Worm (Caenorhabditis elegans) whole organism, L4 larva: ENCODE results near the gene F19H8.2.

Experiments
- Y48G9A.11 ChIP-seq: fragments of 200-800 bp; sonication (Bioruptor generic); IDR thresholded peaks from 2 replicates; pipeline ENCODE4 v1.3.6; 2022; ENCODE audit warnings: missing genetic modification reagents, missing genetic modification characterization, missing compliant biosample characterization
- Y75B8A.6 ChIP-seq: fragments of 200-800 bp; sonication (Bioruptor generic); IDR thresholded peaks from 2 replicates; pipeline ENCODE4 v1.3.6; 2022; ENCODE audit warnings: missing genetic modification reagents, missing genetic modification characterization, missing compliant biosample characterization
- ctbp-1 ChIP-seq: fragments of 200-800 bp; sonication (Bioruptor generic); IDR thresholded peaks from 2 replicates; pipeline ENCODE4 v1.3.6; 2022; ENCODE audit warnings: missing genetic modification reagents, missing genetic modification characterization, missing compliant biosample characterization
- daf-16 ChIP-seq, 3 experiments: sonication (generic microtip); optimal IDR thresholded peaks; 2 replicates each; lab custom pipeline; 2016 to 2017; ENCODE audit warnings: missing genetic modification characterization in 3 of 3, missing genetic modification reagents in 3 of 3, mild to moderate bottlenecking in 2 of 3, missing compliant biosample characterization in 2 of 3, missing biosample characterization in 1 of 3, moderate library complexity in 1 of 3
- daf-8 ChIP-seq: fragments of 200-800 bp; sonication (Bioruptor generic); IDR thresholded peaks from 2 replicates; pipeline ENCODE4 v1.3.6; 2022; ENCODE audit warnings: missing genetic modification characterization, missing compliant biosample characterization
- fos-1 ChIP-seq: fragments of 150-350 bp; optimal IDR thresholded peaks from 2 replicates; lab custom pipeline; 2014; ENCODE audit warnings: missing biosample characterization, missing genetic modification characterization
- lin-13 ChIP-seq: fragments of 150-350 bp; optimal IDR thresholded peaks from 2 replicates; lab custom pipeline; 2014; ENCODE audit warnings: missing biosample characterization, missing genetic modification reagents, missing genetic modification characterization
- madf-9 ChIP-seq: fragments of 200-800 bp; sonication (Bioruptor generic); conservative IDR thresholded peaks from 2 replicates; pipeline ENCODE4 v1.3.6; 2022; ENCODE audit warnings: missing genetic modification reagents, missing genetic modification characterization, missing compliant biosample characterization
- mdl-1 ChIP-seq, 2 experiments: fragments of 150-350 bp in 1 of 2; sonication (generic microtip) in 1 of 2; optimal IDR thresholded peaks; 2 replicates each; lab custom pipeline; 2014 to 2017; ENCODE audit warnings: missing biosample characterization in 2 of 2, missing genetic modification characterization in 2 of 2
- snpc-4 ChIP-seq: fragments of 150-350 bp; optimal IDR thresholded peaks from 2 replicates; lab custom pipeline; 2014; ENCODE audit warnings: missing biosample characterization, missing genetic modification characterization

DNA sequence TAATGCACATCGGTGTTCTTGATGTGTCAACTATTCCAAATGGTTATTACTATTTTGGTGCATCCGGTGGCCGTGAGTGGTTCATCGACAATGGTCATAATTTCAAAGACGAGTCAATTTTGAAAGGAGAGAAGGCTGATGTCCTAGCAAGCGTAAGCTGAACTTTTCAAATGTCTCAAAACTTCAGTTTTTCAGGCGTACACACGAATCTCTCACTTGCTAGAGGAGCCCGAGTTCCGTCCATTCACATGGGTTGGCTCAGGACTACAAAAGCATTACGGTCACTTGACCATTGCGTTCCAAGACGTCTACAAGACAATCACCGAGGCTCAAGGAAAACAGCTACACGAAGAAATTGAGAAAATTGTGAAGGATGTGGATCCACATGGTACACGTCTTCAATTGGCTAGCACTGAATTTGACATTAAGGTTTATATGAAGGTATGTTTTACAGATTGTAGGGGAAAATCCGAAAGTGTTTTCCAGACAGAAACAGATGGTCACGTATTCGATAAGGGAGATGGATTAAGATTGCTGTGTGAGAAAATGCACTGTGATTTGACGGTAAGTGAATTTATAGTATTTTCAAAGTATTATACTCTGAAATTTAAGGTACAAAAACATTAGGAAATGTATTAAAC lies 3.7 kb upstream of the F19H8.2 start:
- TF ChIP-seq ctbp-1 (GFP tag; lab: Robert Waterston, UW) (no peak), Y75B8A.6 (GFP tag; lab: Robert Waterston, UW) (no peak), daf-16 (GFP tag; optimal IDR thresholded peaks at IDR 0.05; lab: Kevin White, UChicago) (no peak), daf-16 (tag; optimal IDR thresholded peaks at IDR 0.05; lab: Kevin White, UChicago) (no peak), lin-13 (GFP tag; lab: Kevin White, UChicago) (no peak), daf-8 (GFP tag; lab: Robert Waterston, UW) (no peak), fos-1 (tag; lab: Kevin White, UChicago) (no peak), madf-9 (GFP tag; lab: Robert Waterston, UW) (no peak), Y48G9A.11 (no peak), snpc-4 (tag; lab: Kevin White, UChicago) (no peak), mdl-1 (tag; optimal IDR thresholded peaks at IDR 0.05; lab: Kevin White, UChicago) (no peak)
